Fruit fly (Drosophila melanogaster) whole organism, embryonic: ENCODE results near the gene Svil.

Experiments
- Awh ChIP-seq: fragments of 200-800 bp; sonication (Bioruptor generic); IDR thresholded peaks from 2 replicates; pipeline ENCODE4, ENCODE4 v1.3.6; 2022; ENCODE audit warnings: missing biosample characterization, missing genetic modification characterization
- Bgb ChIP-seq: fragments of 200-800 bp; sonication (Bioruptor generic); IDR thresholded peaks from 2 replicates; pipeline ENCODE4 v1.3.6; 2022; ENCODE audit warnings: missing biosample characterization, missing genetic modification characterization; ENCODE audit not compliant: partially characterized antibody
- CG10321 ChIP-seq: fragments of 200-800 bp; sonication (Bioruptor generic); IDR thresholded peaks from 2 replicates; pipeline ENCODE4 v1.3.6; 2022; ENCODE audit warnings: missing biosample characterization, missing genetic modification characterization
- CG11695 ChIP-seq: fragments of 200-800 bp; sonication (Bioruptor generic); IDR thresholded peaks from 3 replicates; pipeline ENCODE4 v1.3.6; 2022; ENCODE audit warnings: missing biosample characterization, missing genetic modification characterization
- CG11696 ChIP-seq: fragments of 200-800 bp; sonication (Bioruptor generic); IDR thresholded peaks from 2 replicates; pipeline ENCODE4 v1.3.6; 2022; ENCODE audit warnings: missing biosample characterization, missing genetic modification characterization
- CG13624 ChIP-seq: fragments of 200-800 bp; sonication (Bioruptor generic); optimal IDR thresholded peaks from 2 replicates; lab custom pipeline; 2016; ENCODE audit warnings: missing biosample characterization, missing genetic modification characterization
- CG14441 ChIP-seq: fragments of 200-800 bp; sonication (Bioruptor generic); IDR thresholded peaks from 2 replicates; pipeline ENCODE4 v1.3.6; 2022; ENCODE audit warnings: missing biosample characterization, missing genetic modification characterization
- CG17359 ChIP-seq: fragments of 200-800 bp; sonication (Bioruptor generic); optimal IDR thresholded peaks from 3 replicates; lab custom pipeline; 2018; ENCODE audit warnings: missing biosample characterization, mild to moderate bottlenecking, missing genetic modification characterization, moderate library complexity
- CG2129 ChIP-seq: fragments of 200-800 bp; sonication (Bioruptor generic); IDR thresholded peaks from 2 replicates; pipeline ENCODE4 v1.3.6; 2022; ENCODE audit warnings: missing biosample characterization, missing genetic modification characterization; ENCODE audit not compliant: partially characterized antibody
- CG34224 ChIP-seq: fragments of 200-800 bp; sonication (Bioruptor generic); IDR thresholded peaks from 3 replicates; pipeline ENCODE4 v1.3.6; 2022; ENCODE audit warnings: missing biosample characterization, missing genetic modification characterization; ENCODE audit not compliant: partially characterized antibody
- CG43689 ChIP-seq: fragments of 200-800 bp; sonication (Bioruptor generic); IDR thresholded peaks from 2 replicates; pipeline ENCODE4 v1.3.6; 2022; ENCODE audit warnings: missing biosample characterization, missing genetic modification characterization
- CG4820 ChIP-seq: fragments of 200-800 bp; sonication (Bioruptor generic); optimal IDR thresholded peaks from 3 replicates; lab custom pipeline; 2016; ENCODE audit warnings: missing biosample characterization, missing genetic modification characterization
- Dll ChIP-seq: fragments of 200-800 bp; sonication (Bioruptor generic); IDR thresholded peaks from 4 replicates; pipeline ENCODE4 v1.3.6; 2022; ENCODE audit warnings: missing biosample characterization, missing genetic modification characterization; ENCODE audit not compliant: partially characterized antibody
- Dref ChIP-seq: fragments of 200-800 bp; sonication (Bioruptor generic); IDR thresholded peaks from 2 replicates; pipeline ENCODE4 v1.3.6; 2022; ENCODE audit warnings: missing biosample characterization, missing genetic modification characterization
- Ets65A ChIP-seq: fragments of 200-800 bp; sonication (Bioruptor generic); peaks from one replicate; lab custom pipeline; 2016; ENCODE audit warnings: missing biosample characterization, missing genetic modification characterization
- HLH4C ChIP-seq: fragments of 200-800 bp; sonication (Bioruptor generic); IDR thresholded peaks from 3 replicates; pipeline ENCODE4 v1.3.6; 2022; ENCODE audit warnings: missing biosample characterization, missing genetic modification characterization; ENCODE audit not compliant: partially characterized antibody
- HmgD ChIP-seq: fragments of 200-800 bp; sonication (Bioruptor generic); optimal IDR thresholded peaks from 3 replicates; lab custom pipeline; 2016; ENCODE audit warnings: missing biosample characterization, missing genetic modification characterization
- Hr78 ChIP-seq, 2 experiments: fragments of 200-800 bp in 1 of 2; fragments of >200 bp in 1 of 2; sonication (Bioruptor generic) in 1 of 2; optimal IDR thresholded peaks; 2 replicates each; lab custom pipeline; 2017 to 2019; ENCODE audit warnings: missing biosample characterization in 2 of 2, missing genetic modification characterization in 2 of 2, mild to moderate bottlenecking in 1 of 2, moderate library complexity in 1 of 2
- MTF-1 ChIP-seq: fragments of 200-800 bp; sonication (Bioruptor generic); optimal IDR thresholded peaks from 2 replicates; lab custom pipeline; 2018; ENCODE audit warnings: missing biosample characterization, mild to moderate bottlenecking, missing genetic modification characterization, borderline replicate concordance
- Med ChIP-seq: fragments of 200-800 bp; sonication (Bioruptor generic); peaks from one replicate; lab custom pipeline; 2016; ENCODE audit warnings: missing biosample characterization, missing genetic modification characterization, mild to moderate bottlenecking, inconsistent platforms, moderate library complexity
- Nf-YB ChIP-seq: fragments of 200-800 bp; sonication (Bioruptor generic); optimal IDR thresholded peaks from 3 replicates; lab custom pipeline; 2019; ENCODE audit warnings: missing biosample characterization, mild to moderate bottlenecking, missing genetic modification characterization, moderate library complexity
- Pdp1 ChIP-seq, 2 experiments: fragments of 200-800 bp; sonication (Bioruptor generic); optimal IDR thresholded peaks; 3 replicates each; lab custom pipeline; 2016; ENCODE audit warnings: missing biosample characterization in 2 of 2, missing genetic modification characterization in 2 of 2, mild to moderate bottlenecking in 1 of 2, moderate library complexity in 1 of 2
- Rfx ChIP-seq: fragments of 200-800 bp; sonication (Bioruptor generic); IDR thresholded peaks from 2 replicates; pipeline ENCODE4 v1.3.6; 2022; ENCODE audit warnings: missing biosample characterization, missing genetic modification characterization
- Stat92E ChIP-seq, 3 experiments: fragments of >200 bp in 2 of 3; fragments of 200-800 bp in 1 of 3; sonication (Bioruptor generic) in 1 of 3; optimal IDR thresholded peaks; 2 replicates each; lab custom pipeline; 2017 to 2019; ENCODE audit warnings: missing biosample characterization in 3 of 3, missing genetic modification characterization in 3 of 3, mild to moderate bottlenecking in 1 of 3, moderate library complexity in 1 of 3
- Trl ChIP-seq, 3 experiments: fragments of >200 bp in 2 of 3; fragments of 200-800 bp in 1 of 3; sonication (Bioruptor generic) in 1 of 3; optimal IDR thresholded peaks; 2 replicates in 1 of 3; 3 replicates in 2 of 3; lab custom pipeline; 2016 to 2017; ENCODE audit warnings: missing biosample characterization in 1 of 3, missing genetic modification characterization in 1 of 3
- ara ChIP-seq: fragments of 200-800 bp; sonication (Bioruptor generic); IDR thresholded peaks from 2 replicates; pipeline ENCODE4 v1.3.6; 2022; ENCODE audit warnings: missing biosample characterization, missing genetic modification characterization
- cg ChIP-seq: fragments of 200-800 bp; sonication (Bioruptor generic); optimal IDR thresholded peaks from 3 replicates; lab custom pipeline; 2019; ENCODE audit warnings: missing biosample characterization, mild to moderate bottlenecking, missing genetic modification characterization, moderate library complexity
- chinmo ChIP-seq: fragments of 200-800 bp; sonication (Bioruptor generic); IDR thresholded peaks from 4 replicates; pipeline ENCODE4 v1.3.6; 2022; ENCODE audit warnings: missing biosample characterization, missing genetic modification characterization; ENCODE audit not compliant: partially characterized antibody
- ci ChIP-seq: fragments of 200-800 bp; sonication (Bioruptor generic); IDR thresholded peaks from 3 replicates; pipeline ENCODE4 v1.3.6; 2022; ENCODE audit warnings: missing biosample characterization, missing genetic modification characterization
- crol ChIP-seq: fragments of 200-800 bp; sonication (Bioruptor generic); IDR thresholded peaks from 2 replicates; pipeline ENCODE4 v1.3.6; 2022; ENCODE audit warnings: missing biosample characterization, missing genetic modification characterization
- danr ChIP-seq: fragments of 200-800 bp; sonication (Bioruptor generic); IDR thresholded peaks from 2 replicates; pipeline ENCODE4 v1.3.6; 2022; ENCODE audit warnings: missing biosample characterization, missing genetic modification characterization
- gem ChIP-seq: fragments of 200-800 bp; sonication (Bioruptor generic); optimal IDR thresholded peaks from 2 replicates; lab custom pipeline; 2019; ENCODE audit warnings: missing biosample characterization, mild to moderate bottlenecking, missing genetic modification characterization, moderate library complexity
- mld ChIP-seq: fragments of 200-800 bp; sonication (Bioruptor generic); IDR thresholded peaks from 3 replicates; pipeline ENCODE4 v1.3.6; 2022; ENCODE audit warnings: missing biosample characterization, missing genetic modification characterization; ENCODE audit not compliant: partially characterized antibody
- nerfin-2 ChIP-seq: fragments of 200-800 bp; sonication (Bioruptor generic); IDR thresholded peaks from 2 replicates; pipeline ENCODE4 v1.3.6; 2022; ENCODE audit warnings: missing biosample characterization, missing genetic modification characterization; ENCODE audit not compliant: partially characterized antibody
- nom ChIP-seq: fragments of 200-800 bp; sonication (Bioruptor generic); optimal IDR thresholded peaks from 2 replicates; lab custom pipeline; 2017; ENCODE audit warnings: missing biosample characterization, missing genetic modification characterization, mild to moderate bottlenecking, moderate library complexity, missing genetic modification reagents
- schlank ChIP-seq: fragments of 200-800 bp; sonication (Bioruptor generic); optimal IDR thresholded peaks from 2 replicates; lab custom pipeline; 2018; ENCODE audit warnings: missing biosample characterization, mild to moderate bottlenecking, missing genetic modification characterization
- shn ChIP-seq: fragments of 200-800 bp; sonication (Bioruptor generic); optimal IDR thresholded peaks from 3 replicates; lab custom pipeline; 2016; ENCODE audit warnings: missing biosample characterization, missing genetic modification characterization
- slbo ChIP-seq: fragments of 200-800 bp; sonication (Bioruptor generic); IDR thresholded peaks from 2 replicates; pipeline ENCODE4 v1.3.6; 2022; ENCODE audit warnings: missing biosample characterization, missing genetic modification characterization
- sob ChIP-seq: fragments of 200-800 bp; sonication (Bioruptor generic); IDR thresholded peaks from 2 replicates; pipeline ENCODE4 v1.3.6; 2022; ENCODE audit warnings: missing biosample characterization, missing genetic modification characterization
- tio ChIP-seq: fragments of 200-800 bp; sonication (Bioruptor generic); optimal IDR thresholded peaks from 2 replicates; lab custom pipeline; 2017; ENCODE audit warnings: missing biosample characterization, missing genetic modification characterization, inconsistent platforms
- usp ChIP-seq: fragments of >200 bp; optimal IDR thresholded peaks from 2 replicates; lab custom pipeline; 2017; ENCODE audit warnings: missing biosample characterization, missing genetic modification characterization

Gene Svil

dm6 chr3L:2425687-2426086, 48.2 kb downstream of the Svil start (continued):
- no peak for TF ChIP-seq CG13624 (GFP tag; lab: Kevin White, UChicago)
- TF ChIP-seq, all 482 proteins: peak for 3

- TF ChIP-seq chinmo (0 out of 4 replicates have a peak, but pooled peaks have one; percentile 3), Awh (GFP tag; lab: Robert Waterston, UW) (0 out of 2 replicates have a peak, but pooled peaks have one; percentile 11), tio (no peak), mld (no peak), Ets65A (GFP tag; lab: Kevin White, UChicago) (peak; percentile 26), nom (GFP tag; lab: Kevin White, UChicago) (peak; percentile 50), gem (tag; lab: Kevin White, UChicago) (peak; percentile 9), Dref (GFP tag; lab: Robert Waterston, UW) (no peak), ci (GFP tag; lab: Robert Waterston, UW) (peak; percentile 15; the same call in 1 of the 3 replicates), CG11696 (GFP tag; lab: Robert Waterston, UW) (0 out of 2 replicates have a peak, but pooled peaks have one; percentile 27), danr (GFP tag; lab: Robert Waterston, UW) (no peak), Bgb (GFP tag; lab: Robert Waterston, UW) (no peak), Pdp1 (GFP tag; optimal IDR thresholded peaks at IDR 0.05; lab: Kevin White, UChicago) (peak in 1 of 2 experiments; percentile 42), ara (GFP tag; lab: Robert Waterston, UW) (peak; percentile 30; the same call in 1 of the 2 replicates), crol (peak; percentile 53), nerfin-2 (GFP tag; lab: Robert Waterston, UW) (0 out of 2 replicates have a peak, but pooled peaks have one; percentile 9), sob (0 out of 2 replicates have a peak, but pooled peaks have one; percentile 9), Med (GFP tag; lab: Kevin White, UChicago) (peak; percentile 44)
Measured at dm6 chr3L:2426407-2426951, 49.0 kb downstream of the Svil start.

dm6 chr3L:2427151-2427550, 49.7 kb downstream of the Svil start:
- TF ChIP-seq CG4820 (GFP tag; lab: Kevin White, UChicago), result no peak
- no peak for TF ChIP-seq schlank (tag; lab: Kevin White, UChicago)
- 0 out of 4 replicates have a peak, but pooled peaks have one; percentile 34 for TF ChIP-seq chinmo
- peak; percentile 20 to 54 for TF ChIP-seq Trl (optimal IDR thresholded peaks at IDR 0.05; lab: Kevin White, UChicago)
- TF ChIP-seq Trl (GFP tag; optimal IDR thresholded peaks at IDR 0.05; lab: Kevin White, UChicago), result no peak
- TF ChIP-seq HLH4C (GFP tag; lab: Robert Waterston, UW), result no peak
- peak in 1 of 2 experiments; percentile 83 for TF ChIP-seq Hr78 (GFP tag; optimal IDR thresholded peaks at IDR 0.05; lab: Kevin White, UChicago)

- no peak for TF ChIP-seq Dll (GFP tag; lab: Robert Waterston, UW)
- no peak for TF ChIP-seq MTF-1
- TF ChIP-seq HmgD, result no peak
- no peak; the same call in 2 of the 3 replicates for TF ChIP-seq CG34224
- no peak for TF ChIP-seq CG14441 (GFP tag; lab: Robert Waterston, UW)
- TF ChIP-seq usp (GFP tag; lab: Kevin White, UChicago), result no peak
- TF ChIP-seq Med (GFP tag; lab: Kevin White, UChicago), result peak; percentile 73
- TF ChIP-seq CG17359 (tag; lab: Kevin White, UChicago), result no peak
- TF ChIP-seq CG11695 (GFP tag; lab: Robert Waterston, UW), result no peak
- TF ChIP-seq shn (GFP tag; lab: Kevin White, UChicago), result no peak
- TF ChIP-seq CG10321 (GFP tag; lab: Robert Waterston, UW), result no peak
- no peak for TF ChIP-seq CG2129 (GFP tag; lab: Robert Waterston, UW)
- TF ChIP-seq Nf-YB (GFP tag; lab: Kevin White, UChicago), result no peak
- no peak for TF ChIP-seq slbo (GFP tag; lab: Robert Waterston, UW)
- TF ChIP-seq cg, result peak; percentile 92
- no peak for TF ChIP-seq Rfx (GFP tag; lab: Robert Waterston, UW)
- no peak for TF ChIP-seq CG43689 (GFP tag; lab: Robert Waterston, UW)
- peak in 1 of 3 experiments; percentile 15 for TF ChIP-seq Stat92E (GFP tag; optimal IDR thresholded peaks at IDR 0.05; lab: Kevin White, UChicago)
Measured at dm6 chr3L:2428488-2429302, 51.2 kb downstream of the Svil start.
